Worm (Caenorhabditis elegans) whole organism, young adult: Measurements from ENCODE around the gene str-250.

Source experiments
- F10E7.11 ChIP-seq: sonication (generic microtip); optimal IDR thresholded peaks from 2 replicates; lab custom pipeline; 2017; ENCODE audit warnings: mild to moderate bottlenecking, missing genetic modification characterization, moderate library complexity, missing compliant biosample characterization
- F22D6.2 ChIP-seq: sonication (generic microtip); optimal IDR thresholded peaks from 2 replicates; lab custom pipeline; 2016; ENCODE audit warnings: mild to moderate bottlenecking, missing genetic modification characterization, missing compliant biosample characterization
- F23B12.7 ChIP-seq: sonication (generic microtip); optimal IDR thresholded peaks from 2 replicates; lab custom pipeline; 2017; ENCODE audit warnings: missing genetic modification characterization, mild to moderate bottlenecking, missing compliant biosample characterization, antibody characterized with exemption, moderate library complexity; ENCODE audit not compliant: insufficient read depth
- F52B5.7 ChIP-seq: sonication (generic microtip); optimal IDR thresholded peaks from 2 replicates; lab custom pipeline; 2016; ENCODE audit warnings: mild to moderate bottlenecking, missing genetic modification characterization, missing compliant biosample characterization
- F55B11.4 ChIP-seq: sonication (generic microtip); optimal IDR thresholded peaks from 2 replicates; lab custom pipeline; 2016; ENCODE audit warnings: missing compliant biosample characterization, missing genetic modification characterization, borderline replicate concordance; ENCODE audit not compliant: insufficient read depth
- F57A8.1 ChIP-seq: fragments of 200-800 bp; sonication (Bioruptor generic); optimal IDR thresholded peaks from 2 replicates; lab custom pipeline; 2018; ENCODE audit warnings: mild to moderate bottlenecking, missing genetic modification characterization, moderate library complexity, missing compliant biosample characterization
- F57C9.4 ChIP-seq: sonication (generic microtip); optimal IDR thresholded peaks from 2 replicates; lab custom pipeline; 2017; ENCODE audit warnings: mild to moderate bottlenecking, missing genetic modification characterization, missing compliant biosample characterization
- K11D2.4 ChIP-seq: fragments of 200-800 bp; sonication (Bioruptor generic); IDR thresholded peaks from 2 replicates; pipeline ENCODE4 v1.3.6; 2022; ENCODE audit warnings: missing genetic modification reagents, missing genetic modification characterization, missing compliant biosample characterization
- Y53G8AR.9 ChIP-seq: fragments of 200-800 bp; sonication (Bioruptor generic); conservative IDR thresholded peaks from 2 replicates; pipeline ENCODE4 v1.3.6; 2022; ENCODE audit warnings: missing genetic modification reagents, missing genetic modification characterization, missing compliant biosample characterization
- Y56A3A.18 ChIP-seq: fragments of 200-800 bp; sonication (Bioruptor generic); IDR thresholded peaks from 2 replicates; pipeline ENCODE4 v1.3.6; 2022; ENCODE audit warnings: missing genetic modification reagents, missing genetic modification characterization, missing compliant biosample characterization
- Y67H2A.10 ChIP-seq: fragments of 200-800 bp; sonication (Bioruptor generic); conservative IDR thresholded peaks from 2 replicates; pipeline ENCODE4 v1.3.6; 2022; ENCODE audit warnings: missing genetic modification reagents, missing genetic modification characterization, missing compliant biosample characterization
- ZK185.1 ChIP-seq: sonication (generic microtip); optimal IDR thresholded peaks from 2 replicates; lab custom pipeline; 2016; ENCODE audit warnings: mild to moderate bottlenecking, missing genetic modification characterization, missing compliant biosample characterization; ENCODE audit not compliant: poor library complexity, severe bottlenecking
- cebp-1 ChIP-seq, 2 experiments: fragments of 200-800 bp in 1 of 2; sonication (Bioruptor generic) in 1 of 2; sonication (generic microtip) in 1 of 2; IDR thresholded peaks in 1 of 2; optimal IDR thresholded peaks in 1 of 2; 2 replicates each; pipeline versions ENCODE4 v1.3.6 to Lab custom; 2017 to 2022; ENCODE audit warnings: missing compliant biosample characterization in 2 of 2, missing genetic modification characterization in 2 of 2, mild to moderate bottlenecking in 1 of 2, missing genetic modification reagents in 1 of 2, moderate library complexity in 1 of 2
- ceh-27 ChIP-seq: fragments of 200-800 bp; sonication (Bioruptor generic); optimal IDR thresholded peaks from 2 replicates; lab custom pipeline; 2018; ENCODE audit warnings: mild to moderate bottlenecking, missing genetic modification characterization, moderate library complexity, missing compliant biosample characterization
- ceh-40 ChIP-seq: fragments of 200-800 bp; sonication (Bioruptor generic); IDR thresholded peaks from 2 replicates; pipeline ENCODE4 v1.3.6; 2022; ENCODE audit warnings: missing genetic modification characterization, missing compliant biosample characterization
- chd-7 ChIP-seq: sonication (generic microtip); optimal IDR thresholded peaks from 2 replicates; lab custom pipeline; 2016; ENCODE audit warnings: mild to moderate bottlenecking, missing genetic modification characterization, moderate library complexity, missing compliant biosample characterization
- die-1 ChIP-seq: sonication (generic microtip); optimal IDR thresholded peaks from 2 replicates; lab custom pipeline; 2016; ENCODE audit warnings: missing genotype, mild to moderate bottlenecking, missing genetic modification characterization, missing compliant biosample characterization
- dox-1 ChIP-seq: fragments of 200-800 bp; sonication (Bioruptor generic); IDR thresholded peaks from 2 replicates; pipeline ENCODE4 v1.3.6; 2022; ENCODE audit warnings: missing genetic modification reagents, missing genetic modification characterization, missing compliant biosample characterization
- dpl-1 ChIP-seq: fragments of 150-350 bp; optimal IDR thresholded peaks from 2 replicates; lab custom pipeline; 2014; ENCODE audit warnings: missing biosample characterization, missing genetic modification reagents, missing genetic modification characterization
- egl-18 ChIP-seq: fragments of 200-800 bp; sonication (Bioruptor generic); IDR thresholded peaks from 2 replicates; pipeline ENCODE4 v1.3.6; 2022; ENCODE audit warnings: missing genetic modification reagents, missing genetic modification characterization, missing compliant biosample characterization
- egl-44 ChIP-seq: fragments of 200-800 bp; sonication (Bioruptor generic); IDR thresholded peaks from 2 replicates; pipeline ENCODE4 v1.3.6; 2022; ENCODE audit warnings: missing genetic modification reagents, missing genetic modification characterization, missing compliant biosample characterization
- hlh-12 ChIP-seq: sonication (generic microtip); optimal IDR thresholded peaks from 2 replicates; lab custom pipeline; 2016; ENCODE audit warnings: missing genetic modification characterization, missing compliant biosample characterization
- hmg-20 ChIP-seq: fragments of 200-800 bp; sonication (Bioruptor generic); IDR thresholded peaks from 2 replicates; pipeline ENCODE4 v1.3.6; 2022; ENCODE audit warnings: missing genetic modification reagents, missing genetic modification characterization, missing compliant biosample characterization
- let-526 ChIP-seq: fragments of 200-800 bp; sonication (Bioruptor generic); IDR thresholded peaks from 2 replicates; pipeline ENCODE4 v1.3.6; 2022; ENCODE audit warnings: missing genetic modification reagents, missing genetic modification characterization, missing compliant biosample characterization
- lin-26 ChIP-seq: fragments of 200-800 bp; sonication (Bioruptor generic); IDR thresholded peaks from 2 replicates; pipeline ENCODE4 v1.3.6; 2022; ENCODE audit warnings: missing genetic modification reagents, missing genetic modification characterization, missing compliant biosample characterization
- lin-40 ChIP-seq: sonication (generic microtip); optimal IDR thresholded peaks from 2 replicates; lab custom pipeline; 2016; ENCODE audit warnings: missing genetic modification characterization, mild to moderate bottlenecking, missing compliant biosample characterization, missing genotype, missing genetic modification reagents
- lir-1 ChIP-seq: fragments of 200-800 bp; sonication (Bioruptor generic); conservative IDR thresholded peaks from 2 replicates; pipeline ENCODE4 v1.3.6; 2022; ENCODE audit warnings: missing genetic modification reagents, missing genetic modification characterization, missing compliant biosample characterization
- lsl-1 ChIP-seq: fragments of 200-800 bp; sonication (Bioruptor generic); optimal IDR thresholded peaks from 2 replicates; lab custom pipeline; 2018; ENCODE audit warnings: mild to moderate bottlenecking, missing genetic modification characterization, moderate library complexity, missing compliant biosample characterization
- madf-10 ChIP-seq: sonication (generic microtip); optimal IDR thresholded peaks from 2 replicates; lab custom pipeline; 2016; ENCODE audit warnings: mild to moderate bottlenecking, missing genetic modification characterization, missing compliant biosample characterization
- madf-3 ChIP-seq: fragments of 200-800 bp; sonication (Bioruptor generic); IDR thresholded peaks from 2 replicates; pipeline ENCODE4 v1.3.6; 2022; ENCODE audit warnings: missing genetic modification reagents, missing genetic modification characterization, missing compliant biosample characterization
- madf-8 ChIP-seq: fragments of 200-800 bp; sonication (Bioruptor generic); conservative IDR thresholded peaks from 2 replicates; pipeline ENCODE4 v1.3.6; 2022; ENCODE audit warnings: missing genetic modification reagents, missing genetic modification characterization, missing compliant biosample characterization
- nhr-27 ChIP-seq: fragments of 200-800 bp; sonication (Bioruptor generic); optimal IDR thresholded peaks from 2 replicates; lab custom pipeline; 2018; ENCODE audit warnings: mild to moderate bottlenecking, missing genetic modification characterization, moderate library complexity, missing compliant biosample characterization
- pha-4 ChIP-seq: fragments of 150-350 bp; sonication (generic microtip); optimal IDR thresholded peaks from 2 replicates; lab custom pipeline; 2014; ENCODE audit warnings: missing biosample characterization, missing genetic modification reagents, missing genetic modification characterization
- rcor-1 ChIP-seq: fragments of 200-800 bp; sonication (Bioruptor generic); IDR thresholded peaks from 2 replicates; pipeline ENCODE4 v1.3.6; 2022; ENCODE audit warnings: missing genetic modification reagents, missing genetic modification characterization, missing compliant biosample characterization
- repo-1 ChIP-seq: sonication (generic microtip); optimal IDR thresholded peaks from 2 replicates; lab custom pipeline; 2017; ENCODE audit warnings: mild to moderate bottlenecking, missing genetic modification characterization, missing compliant biosample characterization
- rpc-1 ChIP-seq, 2 experiments: fragments of 150-350 bp in 1 of 2; sonication (generic microtip) in 1 of 2; optimal IDR thresholded peaks; 2 replicates each; lab custom pipeline; 2014 to 2018; ENCODE audit warnings: missing biosample characterization in 1 of 2, missing genetic modification characterization in 1 of 2, missing genetic modification reagents in 1 of 2, missing genotype in 1 of 2
- snpc-1.1 ChIP-seq: sonication (generic microtip); optimal IDR thresholded peaks from 2 replicates; lab custom pipeline; 2017; ENCODE audit warnings: missing genetic modification characterization, mild to moderate bottlenecking, missing compliant biosample characterization, antibody characterized with exemption, moderate library complexity, missing genotype, missing genetic modification reagents; ENCODE audit not compliant: insufficient read depth
- snpc-1.3 ChIP-seq: sonication (generic microtip); optimal IDR thresholded peaks from 2 replicates; lab custom pipeline; 2017; ENCODE audit warnings: missing genetic modification characterization, mild to moderate bottlenecking, missing compliant biosample characterization, antibody characterized with exemption, moderate library complexity, missing genotype, missing genetic modification reagents; ENCODE audit not compliant: insufficient read depth
- snpc-4 ChIP-seq, 5 experiments: fragments of 150-350 bp in 1 of 5; sonication (generic microtip) in 4 of 5; optimal IDR thresholded peaks; 2 replicates each; lab custom pipeline; 2014 to 2018; ENCODE audit warnings: missing genetic modification characterization in 5 of 5, missing biosample characterization in 3 of 5, antibody characterized with exemption in 2 of 5, mild to moderate bottlenecking in 2 of 5, missing compliant biosample characterization in 2 of 5, missing genotype in 2 of 5, moderate library complexity in 2 of 5, missing genetic modification reagents in 1 of 5
- somi-1 ChIP-seq: fragments of 200-800 bp; sonication (Bioruptor generic); optimal IDR thresholded peaks from 2 replicates; lab custom pipeline; 2018; ENCODE audit warnings: mild to moderate bottlenecking, missing genetic modification characterization, missing compliant biosample characterization
- unc-130 ChIP-seq: sonication (generic microtip); optimal IDR thresholded peaks from 2 replicates; lab custom pipeline; 2016; ENCODE audit warnings: missing genetic modification reagents, missing genetic modification characterization, missing compliant biosample characterization
- xnd-1 ChIP-seq: sonication (generic microtip); optimal IDR thresholded peaks from 2 replicates; lab custom pipeline; 2016; ENCODE audit warnings: missing genotype, missing genetic modification reagents, missing genetic modification characterization, missing compliant biosample characterization
- ztf-26 ChIP-seq: sonication (generic microtip); optimal IDR thresholded peaks from 2 replicates; lab custom pipeline; 2017; ENCODE audit warnings: missing genetic modification characterization, missing compliant biosample characterization
- ztf-3 ChIP-seq: fragments of 200-800 bp; sonication (Bioruptor generic); optimal IDR thresholded peaks from 2 replicates; lab custom pipeline; 2018; ENCODE audit warnings: mild to moderate bottlenecking, missing genetic modification characterization, missing compliant biosample characterization
- ztf-6 ChIP-seq: fragments of 200-800 bp; sonication (Bioruptor generic); IDR thresholded peaks from 2 replicates; pipeline ENCODE4 v1.3.6; 2022; ENCODE audit warnings: missing genetic modification reagents, missing genetic modification characterization, missing compliant biosample characterization

Gene str-250

ce11 chrV:13907557-13908104 is 10.8 kb upstream of the str-250 start (continued):
- TF ChIP-seq lin-26 (GFP tag; lab: Robert Waterston, UW) (peak; percentile 91), rcor-1 (GFP tag; lab: Robert Waterston, UW) (peak; percentile 19; the same call in 1 of the 2 replicates), ZK185.1 (tag; lab: Kevin White, UChicago) (peak; percentile 78), ceh-27 (GFP tag; lab: Kevin White, UChicago) (peak; percentile 41), F22D6.2 (peak; percentile 56), snpc-1.1 (tag; lab: Kevin White, UChicago) (no peak), ztf-6 (GFP tag; lab: Robert Waterston, UW) (no peak), pha-4 (tag; lab: Kevin White, UChicago) (peak; percentile 55), Y56A3A.18 (peak; percentile 94), madf-3 (GFP tag; lab: Robert Waterston, UW) (peak; percentile 69), ztf-3 (peak; percentile 47), snpc-4 (GFP tag; optimal IDR thresholded peaks at IDR 0.05; lab: Kevin White, UChicago) (no peak), snpc-4 (tag; optimal IDR thresholded peaks at IDR 0.05; lab: Kevin White, UChicago) (peak in 1 of 4 experiments; percentile 34), F23B12.7 (tag; lab: Kevin White, UChicago) (no peak), F57C9.4 (tag; lab: Kevin White, UChicago) (peak; percentile 78), dox-1 (GFP tag; lab: Robert Waterston, UW) (peak; percentile 79), cebp-1 (GFP tag; IDR thresholded peaks at IDR 0.05; lab: Robert Waterston, UW) (peak; percentile 77), cebp-1 (tag; optimal IDR thresholded peaks at IDR 0.05; lab: Kevin White, UChicago) (peak; percentile 94), unc-130 (GFP tag; lab: Kevin White, UChicago) (no peak), madf-10 (tag; lab: Kevin White, UChicago) (peak; percentile 64), F57A8.1 (GFP tag; lab: Kevin White, UChicago) (no peak), rpc-1 (optimal IDR thresholded peaks at IDR 0.05; lab: Kevin White, UChicago) (no peak), rpc-1 (tag; optimal IDR thresholded peaks at IDR 0.05; lab: Kevin White, UChicago) (no peak), madf-8 (no peak), F52B5.7 (tag; lab: Kevin White, UChicago) (peak; percentile 92), lsl-1 (GFP tag; lab: Kevin White, UChicago) (no peak), F55B11.4 (no peak), hmg-20 (peak; percentile 62; the same call in 1 of the 2 replicates), let-526 (peak; percentile 84), snpc-1.3 (tag; lab: Kevin White, UChicago) (no peak), egl-18 (GFP tag; lab: Robert Waterston, UW) (no peak), ceh-40 (GFP tag; lab: Robert Waterston, UW) (0 out of 2 replicates have a peak, but pooled peaks have one; percentile 61), chd-7 (tag; lab: Kevin White, UChicago) (peak; percentile 92), K11D2.4 (GFP tag; lab: Robert Waterston, UW) (peak; percentile 84), die-1 (tag; lab: Kevin White, UChicago) (peak; percentile 35), Y67H2A.10 (peak; percentile 54; the same call in 1 of the 2 replicates), dpl-1 (GFP tag; lab: Kevin White, UChicago) (no peak), lir-1 (GFP tag; lab: Robert Waterston, UW) (peak; percentile 73), Y53G8AR.9 (GFP tag; lab: Robert Waterston, UW) (peak; percentile 95), somi-1 (GFP tag; lab: Kevin White, UChicago) (peak; percentile 88), nhr-27 (tag; lab: Kevin White, UChicago) (no peak), egl-44 (GFP tag; lab: Robert Waterston, UW) (peak; percentile 77), repo-1 (peak; percentile 98), lin-40 (peak; percentile 22), F10E7.11 (tag; lab: Kevin White, UChicago) (peak; percentile 65), hlh-12 (no peak), ztf-26 (tag; lab: Kevin White, UChicago) (peak; percentile 86), xnd-1 (tag; lab: Kevin White, UChicago) (no peak)
